Fruit fly (Drosophila melanogaster) whole organism, pupa: Measurements from ENCODE around the gene CG14915.

Source experiments
- CG10348 ChIP-seq: fragments of 200-800 bp; sonication (Bioruptor generic); IDR thresholded peaks from 2 replicates; pipeline ENCODE4 v1.3.6; 2022; ENCODE audit warnings: missing biosample characterization, missing genetic modification characterization
- CG12605 ChIP-seq: fragments of 200-800 bp; sonication (Bioruptor generic); IDR thresholded peaks from 2 replicates; pipeline ENCODE4 v1.3.6; 2022; ENCODE audit warnings: missing biosample characterization, missing genetic modification characterization
- CG13204 ChIP-seq: fragments of 200-800 bp; sonication (Bioruptor generic); optimal IDR thresholded peaks from 2 replicates; lab custom pipeline; 2018; ENCODE audit warnings: missing biosample characterization, mild to moderate bottlenecking, missing genetic modification characterization, moderate library complexity
- CG14655 ChIP-seq: fragments of 200-800 bp; sonication (Bioruptor generic); optimal IDR thresholded peaks from 3 replicates; lab custom pipeline; 2017; ENCODE audit warnings: mild to moderate bottlenecking, missing biosample characterization, missing genetic modification reagents, missing genetic modification characterization
- CG15710 ChIP-seq: fragments of 200-800 bp; sonication (Bioruptor generic); optimal IDR thresholded peaks from 2 replicates; lab custom pipeline; 2018; ENCODE audit warnings: missing biosample characterization, mild to moderate bottlenecking, missing genetic modification characterization, moderate library complexity
- CG17806 ChIP-seq: fragments of 200-800 bp; sonication (Bioruptor generic); optimal IDR thresholded peaks from 2 replicates; lab custom pipeline; 2018; ENCODE audit warnings: missing biosample characterization, mild to moderate bottlenecking, missing genetic modification characterization, moderate library complexity
- CG32121 ChIP-seq: fragments of 200-800 bp; sonication (Bioruptor generic); IDR thresholded peaks from 2 replicates; pipeline ENCODE4 v1.3.6; 2022; ENCODE audit warnings: missing biosample characterization, missing genetic modification characterization
- CG34367 ChIP-seq: fragments of 200-800 bp; sonication (Bioruptor generic); optimal IDR thresholded peaks from 2 replicates; lab custom pipeline; 2018; ENCODE audit warnings: missing biosample characterization, mild to moderate bottlenecking, missing genetic modification characterization
- CG4496 ChIP-seq: fragments of 200-800 bp; sonication (Bioruptor generic); IDR thresholded peaks from 3 replicates; pipeline ENCODE4 v1.3.6; 2022; ENCODE audit warnings: missing biosample characterization, missing genetic modification characterization
- CG8159 ChIP-seq: fragments of 200-800 bp; sonication (Bioruptor generic); optimal IDR thresholded peaks from 3 replicates; lab custom pipeline; 2018; ENCODE audit warnings: missing biosample characterization, mild to moderate bottlenecking, missing genetic modification characterization, moderate library complexity
- CG8301 ChIP-seq: fragments of 200-800 bp; sonication (Bioruptor generic); optimal IDR thresholded peaks from 2 replicates; lab custom pipeline; 2018; ENCODE audit warnings: missing biosample characterization, mild to moderate bottlenecking, missing genetic modification characterization
- CG9948 ChIP-seq: fragments of 200-800 bp; sonication (Bioruptor generic); optimal IDR thresholded peaks from 2 replicates; lab custom pipeline; 2018; ENCODE audit warnings: missing biosample characterization, mild to moderate bottlenecking, missing genetic modification characterization, moderate library complexity
- D1 ChIP-seq: fragments of 200-800 bp; sonication (Bioruptor generic); optimal IDR thresholded peaks from 2 replicates; lab custom pipeline; 2018; ENCODE audit warnings: missing biosample characterization, mild to moderate bottlenecking, missing genetic modification characterization, moderate library complexity
- EcR ChIP-seq: fragments of 200-800 bp; sonication (Bioruptor generic); optimal IDR thresholded peaks from 3 replicates; lab custom pipeline; 2019; ENCODE audit warnings: missing biosample characterization, missing genetic modification characterization, mild to moderate bottlenecking, moderate library complexity, missing genetic modification reagents
- Ets98B ChIP-seq: fragments of 200-800 bp; sonication (Bioruptor generic); IDR thresholded peaks from 2 replicates; pipeline ENCODE4 v1.3.6; 2022; ENCODE audit warnings: missing biosample characterization, missing genetic modification characterization
- Pif1A ChIP-seq: fragments of 200-800 bp; sonication (Bioruptor generic); optimal IDR thresholded peaks from 3 replicates; lab custom pipeline; 2016; ENCODE audit warnings: missing biosample characterization, missing genetic modification characterization
- Pif1B ChIP-seq: fragments of 200-800 bp; sonication (Bioruptor generic); optimal IDR thresholded peaks from 3 replicates; lab custom pipeline; 2016; ENCODE audit warnings: missing biosample characterization, missing genetic modification characterization
- Snoo ChIP-seq: fragments of 200-800 bp; sonication (Bioruptor generic); optimal IDR thresholded peaks from 3 replicates; lab custom pipeline; 2017; ENCODE audit warnings: missing biosample characterization, mild to moderate bottlenecking, missing genetic modification characterization, inconsistent platforms
- fd96Ca ChIP-seq: fragments of 200-800 bp; sonication (Bioruptor generic); IDR thresholded peaks from 3 replicates; pipeline ENCODE4 v1.3.6; 2022; ENCODE audit warnings: missing biosample characterization, missing genetic modification characterization
- gl ChIP-seq: fragments of 200-800 bp; sonication (Bioruptor generic); optimal IDR thresholded peaks from 2 replicates; lab custom pipeline; 2018; ENCODE audit warnings: missing biosample characterization, mild to moderate bottlenecking, missing genetic modification characterization
- rn ChIP-seq: fragments of 200-800 bp; sonication (Bioruptor generic); IDR thresholded peaks from 2 replicates; pipeline ENCODE4 v1.3.6; 2022; ENCODE audit warnings: missing biosample characterization, missing genetic modification characterization

Gene CG14915

dm6 chr2L:11070862-11071261 is at the start of gene CG14915:
TSS of gene CG14915 (plus strand) at chr2L:11071027.
- TF ChIP-seq EcR (GFP tag; lab: Kevin White, UChicago) (no peak), fd96Ca (GFP tag; lab: Robert Waterston, UW) (no peak), CG9948 (tag; lab: Kevin White, UChicago) (no peak), CG4496 (GFP tag; lab: Robert Waterston, UW) (no peak), Pif1A (GFP tag; lab: Kevin White, UChicago) (no peak), CG8159 (no peak), gl (tag; lab: Kevin White, UChicago) (no peak), Pif1B (GFP tag; lab: Kevin White, UChicago) (no peak), CG17806 (tag; lab: Kevin White, UChicago) (no peak), CG13204 (no peak), D1 (tag; lab: Kevin White, UChicago) (no peak), CG14655 (GFP tag; lab: Kevin White, UChicago) (no peak), CG10348 (no peak), CG32121 (GFP tag; lab: Robert Waterston, UW) (no peak), CG15710 (tag; lab: Kevin White, UChicago) (no peak), CG12605 (GFP tag; lab: Robert Waterston, UW) (no peak), CG34367 (tag; lab: Kevin White, UChicago) (no peak), Ets98B (GFP tag; lab: Robert Waterston, UW) (no peak)

- TF ChIP-seq CG10348 (no peak), CG17806 (tag; lab: Kevin White, UChicago) (peak; percentile 21), gl (tag; lab: Kevin White, UChicago) (no peak), Pif1A (GFP tag; lab: Kevin White, UChicago) (no peak), CG13204 (no peak), CG9948 (tag; lab: Kevin White, UChicago) (peak; percentile 53), CG15710 (tag; lab: Kevin White, UChicago) (no peak), Pif1B (GFP tag; lab: Kevin White, UChicago) (no peak), CG32121 (GFP tag; lab: Robert Waterston, UW) (no peak), CG12605 (GFP tag; lab: Robert Waterston, UW) (no peak), CG4496 (GFP tag; lab: Robert Waterston, UW) (no peak), Snoo (tag; lab: Kevin White, UChicago) (peak; percentile 5), fd96Ca (GFP tag; lab: Robert Waterston, UW) (no peak), CG14655 (GFP tag; lab: Kevin White, UChicago) (peak; percentile 48), CG8159 (peak; percentile 44), Ets98B (GFP tag; lab: Robert Waterston, UW) (no peak), CG8301 (peak; percentile 19), EcR (GFP tag; lab: Kevin White, UChicago) (no peak), D1 (tag; lab: Kevin White, UChicago) (no peak), rn (GFP tag; lab: Robert Waterston, UW) (no peak), CG34367 (tag; lab: Kevin White, UChicago) (no peak)
Measured at dm6 chr2L:11021606-11022005, 49.2 kb upstream of the CG14915 start.

- no peak for TF ChIP-seq CG34367 (tag; lab: Kevin White, UChicago)
- TF ChIP-seq Pif1B (GFP tag; lab: Kevin White, UChicago) = no peak
- TF ChIP-seq Snoo (tag; lab: Kevin White, UChicago) = no peak
- peak; percentile 12 for TF ChIP-seq Pif1A (GFP tag; lab: Kevin White, UChicago)
- TF ChIP-seq CG15710 (tag; lab: Kevin White, UChicago) = no peak
- TF ChIP-seq fd96Ca (GFP tag; lab: Robert Waterston, UW) = no peak
- no peak for TF ChIP-seq CG32121 (GFP tag; lab: Robert Waterston, UW)
- TF ChIP-seq CG13204 = no peak
- TF ChIP-seq CG8159 = peak; percentile 19
- TF ChIP-seq CG9948 (tag; lab: Kevin White, UChicago) = peak; percentile 14
- TF ChIP-seq CG17806 (tag; lab: Kevin White, UChicago) = peak; percentile 14
- TF ChIP-seq CG4496 (GFP tag; lab: Robert Waterston, UW) = no peak
- no peak for TF ChIP-seq CG10348
- no peak for TF ChIP-seq D1 (tag; lab: Kevin White, UChicago)
- TF ChIP-seq Ets98B (GFP tag; lab: Robert Waterston, UW) = no peak
- peak; percentile 2 for TF ChIP-seq CG8301
- TF ChIP-seq rn (GFP tag; lab: Robert Waterston, UW) = no peak
- TF ChIP-seq CG12605 (GFP tag; lab: Robert Waterston, UW) = no peak
- TF ChIP-seq gl (tag; lab: Kevin White, UChicago) = no peak
- TF ChIP-seq EcR (GFP tag; lab: Kevin White, UChicago) = no peak
- peak; percentile 1 for TF ChIP-seq CG14655 (GFP tag; lab: Kevin White, UChicago)
Measured at dm6 chr2L:11022804-11023203, 48.0 kb upstream of the CG14915 start.

- TF ChIP-seq CG10348 = no peak
- no peak for TF ChIP-seq CG8301
Measured at dm6 chr2L:11023875-11024274, 47.0 kb upstream of the CG14915 start.

dm6 chr2L:11027213-11027612 is 43.6 kb upstream of the CG14915 start:
- no peak for TF ChIP-seq fd96Ca (GFP tag; lab: Robert Waterston, UW)
- TF ChIP-seq EcR (GFP tag; lab: Kevin White, UChicago) = peak; percentile 84
- TF ChIP-seq CG10348 = no peak
- TF ChIP-seq gl (tag; lab: Kevin White, UChicago) = peak; percentile 53
- TF ChIP-seq CG15710 (tag; lab: Kevin White, UChicago) = no peak
- TF ChIP-seq, all 21 proteins: peak for 2
